Fruit fly (Drosophila melanogaster): ENCODE results near the gene Elp4.
A peak's percentile ranks its signal among the peaks of the same experiment; 100 is the strongest.

Gene Elp4

dm6 chr2L:5493907-5494404, 30.0 kb upstream of the Elp4 start:
- peak; percentile 9 for TF ChIP-seq CG34367 (tag; optimal IDR thresholded peaks at IDR 0.05)
- no peak for TF ChIP-seq Ets98B (GFP tag; IDR thresholded peaks at IDR 0.05)
- TF ChIP-seq CG17806 (tag; optimal IDR thresholded peaks at IDR 0.05): peak; percentile 44
- TF ChIP-seq CG10348 (GFP tag; IDR thresholded peaks at IDR 0.05): no peak
- TF ChIP-seq Snoo (tag; optimal IDR thresholded peaks at IDR 0.05): peak; percentile 13
- peak; percentile 59 for TF ChIP-seq CG9948 (tag; optimal IDR thresholded peaks at IDR 0.05)
- peak; percentile 39 for TF ChIP-seq gl (tag; optimal IDR thresholded peaks at IDR 0.05)
- TF ChIP-seq CG14655 (GFP tag; optimal IDR thresholded peaks at IDR 0.05): peak; percentile 70
- TF ChIP-seq EcR (GFP tag; optimal IDR thresholded peaks at IDR 0.05): no peak
- TF ChIP-seq Pif1B (GFP tag; optimal IDR thresholded peaks at IDR 0.05): no peak
- peak; percentile 14 for TF ChIP-seq CG13204 (GFP tag; optimal IDR thresholded peaks at IDR 0.05)
- no peak for TF ChIP-seq CG32121 (GFP tag; IDR thresholded peaks at IDR 0.05)
- peak; percentile 40 for TF ChIP-seq CG15710 (tag; optimal IDR thresholded peaks at IDR 0.05)
- TF ChIP-seq CG8159 (tag; optimal IDR thresholded peaks at IDR 0.05): peak; percentile 58
- no peak for TF ChIP-seq CG12605 (GFP tag; IDR thresholded peaks at IDR 0.05)
- peak; percentile 19 for TF ChIP-seq Pif1A (GFP tag; optimal IDR thresholded peaks at IDR 0.05)
- TF ChIP-seq D1 (tag; optimal IDR thresholded peaks at IDR 0.05): no peak
- no peak for TF ChIP-seq CG4496 (GFP tag; IDR thresholded peaks at IDR 0.05)
- TF ChIP-seq CG8301 (tag; optimal IDR thresholded peaks at IDR 0.05): peak; percentile 43
- no peak for TF ChIP-seq rn (GFP tag; IDR thresholded peaks at IDR 0.05)
- no peak for TF ChIP-seq fd96Ca (GFP tag; IDR thresholded peaks at IDR 0.05)

dm6 chr2L:5494808-5495356, 29.1 kb upstream of the Elp4 start:
- TF ChIP-seq Pif1B (GFP tag; optimal IDR thresholded peaks at IDR 0.05) (peak; percentile 9), Ets98B (GFP tag; IDR thresholded peaks at IDR 0.05) (peak; percentile 23; the same call in 1 of the 2 replicates), CG14655 (GFP tag; optimal IDR thresholded peaks at IDR 0.05) (peak; percentile 73), rn (GFP tag; IDR thresholded peaks at IDR 0.05) (no peak), CG8159 (tag; optimal IDR thresholded peaks at IDR 0.05) (peak; percentile 46), CG12605 (GFP tag; IDR thresholded peaks at IDR 0.05) (no peak), CG17806 (tag; optimal IDR thresholded peaks at IDR 0.05) (peak; percentile 32), CG8301 (tag; optimal IDR thresholded peaks at IDR 0.05) (peak; percentile 60), CG15710 (tag; optimal IDR thresholded peaks at IDR 0.05) (no peak), gl (tag; optimal IDR thresholded peaks at IDR 0.05) (no peak), CG9948 (tag; optimal IDR thresholded peaks at IDR 0.05) (peak; percentile 39)

dm6 chr2L:5496468-5497093, 27.4 kb upstream of the Elp4 start:
- TF ChIP-seq CG8301 (tag; optimal IDR thresholded peaks at IDR 0.05) (peak; percentile 0), CG15710 (tag; optimal IDR thresholded peaks at IDR 0.05) (no peak)

DNA sequence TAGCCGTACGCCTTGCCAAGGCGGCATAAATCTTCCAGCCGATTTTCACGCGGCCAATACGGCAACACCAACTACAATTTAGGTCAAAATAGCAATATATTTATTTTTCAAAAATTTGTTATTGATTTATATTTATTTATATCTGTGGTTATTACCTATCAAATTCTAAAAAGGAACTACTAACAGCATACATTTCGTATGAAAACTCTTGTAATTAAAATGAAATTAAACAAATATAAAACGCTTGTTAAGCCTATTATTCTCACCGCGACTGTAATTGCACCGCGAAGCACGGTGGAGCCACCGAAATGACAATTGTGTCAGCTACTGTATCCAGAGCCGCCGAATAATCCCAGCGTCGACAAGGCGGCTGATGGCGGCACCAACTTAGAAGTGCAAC, 24.5 kb upstream of the Elp4 start:
- TF ChIP-seq CG8301 (tag; optimal IDR thresholded peaks at IDR 0.05): peak; percentile 7
- TF ChIP-seq CG8159 (tag; optimal IDR thresholded peaks at IDR 0.05): peak; percentile 4
- no peak for TF ChIP-seq CG9948 (tag; optimal IDR thresholded peaks at IDR 0.05)

- peak; percentile 60 for TF ChIP-seq CG14655 (GFP tag; optimal IDR thresholded peaks at IDR 0.05)
- peak; percentile 46 for TF ChIP-seq CG34367 (tag; optimal IDR thresholded peaks at IDR 0.05)
- no peak for TF ChIP-seq D1 (tag; optimal IDR thresholded peaks at IDR 0.05)
- peak; percentile 56 for TF ChIP-seq CG8301 (tag; optimal IDR thresholded peaks at IDR 0.05)
- TF ChIP-seq gl (tag; optimal IDR thresholded peaks at IDR 0.05): no peak
- TF ChIP-seq Pif1A (GFP tag; optimal IDR thresholded peaks at IDR 0.05): peak; percentile 57
- TF ChIP-seq CG17806 (tag; optimal IDR thresholded peaks at IDR 0.05): peak; percentile 69
- peak; percentile 25; the same call in 1 of the 3 replicates for TF ChIP-seq CG4496 (GFP tag; IDR thresholded peaks at IDR 0.05)
- no peak for TF ChIP-seq CG32121 (GFP tag; IDR thresholded peaks at IDR 0.05)
- TF ChIP-seq EcR (GFP tag; optimal IDR thresholded peaks at IDR 0.05): no peak
- TF ChIP-seq rn (GFP tag; IDR thresholded peaks at IDR 0.05): no peak
- no peak for TF ChIP-seq CG12605 (GFP tag; IDR thresholded peaks at IDR 0.05)
- TF ChIP-seq CG13204 (GFP tag; optimal IDR thresholded peaks at IDR 0.05): peak; percentile 44
- TF ChIP-seq CG10348 (GFP tag; IDR thresholded peaks at IDR 0.05): no peak
- TF ChIP-seq CG8159 (tag; optimal IDR thresholded peaks at IDR 0.05): peak; percentile 76
- TF ChIP-seq Ets98B (GFP tag; IDR thresholded peaks at IDR 0.05): no peak
- peak; percentile 75 for TF ChIP-seq CG9948 (tag; optimal IDR thresholded peaks at IDR 0.05)
- no peak for TF ChIP-seq fd96Ca (GFP tag; IDR thresholded peaks at IDR 0.05)
- peak; percentile 29 for TF ChIP-seq Pif1B (GFP tag; optimal IDR thresholded peaks at IDR 0.05)
- TF ChIP-seq CG15710 (tag; optimal IDR thresholded peaks at IDR 0.05): peak; percentile 68
- peak; percentile 71 for TF ChIP-seq Snoo (tag; optimal IDR thresholded peaks at IDR 0.05)
Measured at dm6 chr2L:5501335-5501734, 22.6 kb upstream of the Elp4 start.

DNA sequence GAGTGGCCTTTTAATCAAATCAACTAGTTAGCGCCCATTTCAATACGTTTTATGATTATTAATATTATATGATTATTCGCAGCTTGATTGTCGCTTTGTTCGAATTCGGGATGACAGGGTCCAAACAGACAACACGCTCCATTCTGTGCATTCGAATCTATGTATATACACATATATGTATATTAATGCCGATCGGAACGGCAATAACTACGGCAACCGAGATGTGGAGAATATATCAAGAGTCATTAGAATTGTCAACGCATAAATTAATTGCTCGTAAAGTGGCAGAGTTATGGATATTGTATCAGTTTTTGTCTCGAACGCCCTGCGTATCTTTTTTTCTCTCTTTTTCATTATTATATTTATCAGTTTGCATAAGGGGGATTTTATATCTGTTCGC, 21.1 kb upstream of the Elp4 start:
- no peak for TF ChIP-seq EcR (GFP tag; optimal IDR thresholded peaks at IDR 0.05)
- no peak for TF ChIP-seq fd96Ca (GFP tag; IDR thresholded peaks at IDR 0.05)
- no peak for TF ChIP-seq Snoo (tag; optimal IDR thresholded peaks at IDR 0.05)
- TF ChIP-seq Ets98B (GFP tag; IDR thresholded peaks at IDR 0.05): no peak
- no peak for TF ChIP-seq CG13204 (GFP tag; optimal IDR thresholded peaks at IDR 0.05)

All from whole organism, pupa.